Worm (Caenorhabditis elegans): ENCODE data around the gene F53F8.3.

F53F8.3 gene

ce11 chrV:20698266-20698665 is 8.9 kb upstream of the F53F8.3 start, which contains the start of gene F53F8.7 (continued):
- no peak for TF ChIP-seq Y67H2A.10 (GFP tag; conservative IDR thresholded peaks at IDR 0.05)

- TF ChIP-seq lin-35 (GFP tag; optimal IDR thresholded peaks at IDR 0.05) (peak in 1 of 3 experiments; percentile 19), hmg-1.2 (GFP tag; IDR thresholded peaks at IDR 0.05) (peak; percentile 66), efl-1 (GFP tag; optimal IDR thresholded peaks at IDR 0.05) (no peak), hmg-20 (GFP tag; IDR thresholded peaks at IDR 0.05) (peak; percentile 19; the same call in 1 of the 2 replicates), Y53G8AR.9 (GFP tag; conservative IDR thresholded peaks at IDR 0.05) (peak; percentile 75; the same call in 1 of the 2 replicates), lin-54 (GFP tag; optimal IDR thresholded peaks at IDR 0.05) (peak; percentile 60), cebp-1 (GFP tag; IDR thresholded peaks at IDR 0.05) (no peak), cebp-1 (tag; optimal IDR thresholded peaks at IDR 0.05) (peak; percentile 63), sdz-38 (tag; optimal IDR thresholded peaks at IDR 0.05) (no peak), egrh-3 (GFP tag; IDR thresholded peaks at IDR 0.05) (peak; percentile 41; the same call in 1 of the 2 replicates), repo-1 (tag; optimal IDR thresholded peaks at IDR 0.05) (peak; percentile 72), attf-5 (GFP tag; optimal IDR thresholded peaks at IDR 0.05) (peak; percentile 47), mcd-1 (GFP tag; IDR thresholded peaks at IDR 0.05) (peak; percentile 53), let-607 (tag; optimal IDR thresholded peaks at IDR 0.05) (peak in 1 of 2 experiments; percentile 52), ztf-28 (GFP tag; IDR thresholded peaks at IDR 0.05) (0 out of 2 replicates have a peak, but pooled peaks have one; percentile 24), die-1 (tag; optimal IDR thresholded peaks at IDR 0.05) (peak; percentile 77), dpl-1 (GFP tag; optimal IDR thresholded peaks at IDR 0.05) (no peak), rec-8 (tag; optimal IDR thresholded peaks at IDR 0.05) (peak; percentile 34 to 73), aptf-2 (GFP tag; conservative IDR thresholded peaks at IDR 0.05) (no peak), B0336.3 (GFP tag; IDR thresholded peaks at IDR 0.05) (0 out of 2 replicates have a peak, but pooled peaks have one; percentile 47), snpc-1.1 (tag; optimal IDR thresholded peaks at IDR 0.05; ENCODE audit: insufficient read depth) (peak; percentile 50), let-526 (GFP tag; IDR thresholded peaks at IDR 0.05) (no peak), ceh-58 (GFP tag; IDR thresholded peaks at IDR 0.05) (0 out of 2 replicates have a peak, but pooled peaks have one; percentile 83), lsl-1 (GFP tag; optimal IDR thresholded peaks at IDR 0.05) (peak; percentile 32), ceh-100 (GFP tag; IDR thresholded peaks at IDR 0.05) (peak; percentile 35; the same call in 1 of the 2 replicates), atf-7 (tag; optimal IDR thresholded peaks at IDR 0.05) (peak; percentile 3), nfya-2 (GFP tag; IDR thresholded peaks at IDR 0.05) (no peak), egl-44 (GFP tag; IDR thresholded peaks at IDR 0.05) (peak; percentile 65; the same call in 1 of the 2 replicates), hlh-12 (tag; optimal IDR thresholded peaks at IDR 0.05) (peak; percentile 33), nhr-120 (GFP tag; IDR thresholded peaks at IDR 0.05) (0 out of 2 replicates have a peak, but pooled peaks have one; percentile 36), hlh-26 (GFP tag; conservative IDR thresholded peaks at IDR 0.05) (no peak), Y67H2A.10 (GFP tag; conservative IDR thresholded peaks at IDR 0.05) (no peak), hrde-1 (tag; optimal IDR thresholded peaks at IDR 0.05; ENCODE audit: borderline replicate concordance) (peak; percentile 38), ceh-91 (GFP tag; IDR thresholded peaks at IDR 0.05) (no peak), akir-1 (GFP tag; optimal IDR thresholded peaks at IDR 0.05) (no peak), ZK185.1 (tag; optimal IDR thresholded peaks at IDR 0.05; ENCODE audit: poor library complexity, severe bottlenecking) (peak; percentile 45), chd-7 (tag; optimal IDR thresholded peaks at IDR 0.05) (peak; percentile 52), mel-28 (tag; optimal IDR thresholded peaks at IDR 0.05; ENCODE audit: borderline replicate concordance) (no peak), Y79H2A.3 (GFP tag; conservative IDR thresholded peaks at IDR 0.05) (no peak), D2030.7 (GFP tag; IDR thresholded peaks at IDR 0.05) (peak; percentile 84), pbrm-1 (GFP tag; IDR thresholded peaks at IDR 0.05) (peak; percentile 68), hsf-1 (GFP tag; IDR thresholded peaks at IDR 0.05) (0 out of 2 replicates have a peak, but pooled peaks have one; percentile 25), F23B12.7 (tag; optimal IDR thresholded peaks at IDR 0.05; ENCODE audit: insufficient read depth) (peak; percentile 33), ceh-27 (GFP tag; optimal IDR thresholded peaks at IDR 0.05) (peak; percentile 59)
Observed at ce11 chrV:20693968-20694367, 4.6 kb upstream of the F53F8.3 start.
